Worm (Caenorhabditis elegans): Measurements from ENCODE around the gene srtx-1.
"Not testable (repeated sequence)": the region's sequence is repeated elsewhere in the genome, so short reads cannot be mapped to it uniquely, and the experiment has no call there.

The srtx-1 gene

DNA sequence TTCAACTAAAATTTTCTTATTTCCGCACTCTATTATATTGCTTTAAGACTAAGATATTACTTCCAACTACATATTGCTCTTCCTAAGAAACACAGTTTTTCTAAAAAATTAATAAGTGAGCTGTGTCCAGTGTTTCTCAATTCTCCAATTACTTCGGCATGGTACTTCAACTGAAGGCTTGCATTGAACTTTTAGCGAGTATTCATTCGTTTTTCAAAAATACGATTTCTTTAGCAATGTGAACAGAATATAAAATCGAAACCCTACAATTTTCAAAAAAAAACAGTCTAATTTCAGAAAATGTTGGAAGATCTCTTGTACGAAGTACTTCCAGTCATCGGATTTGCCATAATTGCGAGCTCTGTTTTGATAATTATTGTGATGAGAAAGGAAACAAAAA is at the start of gene srtx-1:
Gene srtx-1 (plus strand): TSS at position 301 of the 400 bp plus-strand sequence.
- no peak for TF ChIP-seq ztf-4 (tag; optimal IDR thresholded peaks at IDR 0.05)
- TF ChIP-seq elt-3 (tag; optimal IDR thresholded peaks at IDR 0.05), result no peak
- no peak for TF ChIP-seq rnt-1 (tag; optimal IDR thresholded peaks at IDR 0.05)
- TF ChIP-seq blmp-1 (tag; optimal IDR thresholded peaks at IDR 0.05), result no peak
- TF ChIP-seq mep-1 (tag; optimal IDR thresholded peaks at IDR 0.05), result no peak
- TF ChIP-seq lin-14 (GFP tag; optimal IDR thresholded peaks at IDR 0.05), result no peak
- TF ChIP-seq unc-130 (tag; optimal IDR thresholded peaks at IDR 0.05), result no peak
- no peak for TF ChIP-seq fkh-4 (tag; optimal IDR thresholded peaks at IDR 0.05; ENCODE audit: borderline replicate concordance)
- no peak for TF ChIP-seq Y116A8C.19 (tag; optimal IDR thresholded peaks at IDR 0.05; ENCODE audit: borderline replicate concordance)
- TF ChIP-seq grh-1 (GFP tag; IDR thresholded peaks at IDR 0.05), result no peak
- TF ChIP-seq nhr-47 (tag; optimal IDR thresholded peaks at IDR 0.05), result no peak
- no peak for TF ChIP-seq unc-86 (tag; optimal IDR thresholded peaks at IDR 0.05)
- TF ChIP-seq irx-1 (tag; optimal IDR thresholded peaks at IDR 0.05), result no peak
- no peak for TF ChIP-seq snpc-4 (tag; optimal IDR thresholded peaks at IDR 0.05)
- TF ChIP-seq lir-3 (tag; optimal IDR thresholded peaks at IDR 0.05; ENCODE audit: poor library complexity), result no peak
- TF ChIP-seq ceh-82 (tag; optimal IDR thresholded peaks at IDR 0.05), result no peak

- TF ChIP-seq hlh-17 (GFP tag; optimal IDR thresholded peaks at IDR 0.05; ENCODE audit: borderline replicate concordance); ceh-8 (GFP tag; optimal IDR thresholded peaks at IDR 0.05); F16B12.6 (tag; optimal IDR thresholded peaks at IDR 0.05): not testable (repeated sequence)
Measured at ce11 chrIV:7374847-7375246, 46.2 kb upstream of the srtx-1 start, which contains the start of gene T12B3.3. Gene T12B3.3, plus strand, starts transcription at chrIV:7375147.

ce11 chrIV:7376511-7376910 is 44.5 kb upstream of the srtx-1 start, which contains the start of gene T12B3.2:
Gene T12B3.2, plus strand, starts transcription at chrIV:7376811.
- TF ChIP-seq unc-62 (GFP tag; optimal IDR thresholded peaks at IDR 0.05), result no peak
- TF ChIP-seq C16A3.4 (tag; optimal IDR thresholded peaks at IDR 0.05), result no peak
- TF ChIP-seq tbx-2 (tag; optimal IDR thresholded peaks at IDR 0.05), result no peak
- no peak for TF ChIP-seq fos-1 (tag; optimal IDR thresholded peaks at IDR 0.05)
- no peak for TF ChIP-seq zip-4 (GFP tag; optimal IDR thresholded peaks at IDR 0.05)
- no peak for TF ChIP-seq nhr-237 (tag; optimal IDR thresholded peaks at IDR 0.05)
- no peak for TF ChIP-seq lsy-2 (tag; optimal IDR thresholded peaks at IDR 0.05)
- no peak for TF ChIP-seq fkh-4 (tag; optimal IDR thresholded peaks at IDR 0.05; ENCODE audit: borderline replicate concordance)
- no peak for TF ChIP-seq fkh-8 (tag; optimal IDR thresholded peaks at IDR 0.05)
- TF ChIP-seq lir-3 (tag; optimal IDR thresholded peaks at IDR 0.05; ENCODE audit: poor library complexity), result no peak
- TF ChIP-seq lin-39 (tag; optimal IDR thresholded peaks at IDR 0.05), result no peak
- no peak for TF ChIP-seq pag-3 (tag; optimal IDR thresholded peaks at IDR 0.05; ENCODE audit: borderline replicate concordance, insufficient read depth)
- TF ChIP-seq nhr-84 (tag; optimal IDR thresholded peaks at IDR 0.05), result no peak
- TF ChIP-seq lin-15B (tag; optimal IDR thresholded peaks at IDR 0.05), result no peak

ce11 chrIV:7381754-7382153 is 39.3 kb upstream of the srtx-1 start, which contains the start of gene ptp-8:
Gene ptp-8, plus strand, starts transcription at chrIV:7382054.
- TF ChIP-seq C34B4.2 (tag; optimal IDR thresholded peaks at IDR 0.05) (no peak), lsy-2 (tag; optimal IDR thresholded peaks at IDR 0.05) (no peak), nhr-237 (tag; optimal IDR thresholded peaks at IDR 0.05) (no peak), hlh-17 (GFP tag; optimal IDR thresholded peaks at IDR 0.05; ENCODE audit: borderline replicate concordance) (no peak)

DNA sequence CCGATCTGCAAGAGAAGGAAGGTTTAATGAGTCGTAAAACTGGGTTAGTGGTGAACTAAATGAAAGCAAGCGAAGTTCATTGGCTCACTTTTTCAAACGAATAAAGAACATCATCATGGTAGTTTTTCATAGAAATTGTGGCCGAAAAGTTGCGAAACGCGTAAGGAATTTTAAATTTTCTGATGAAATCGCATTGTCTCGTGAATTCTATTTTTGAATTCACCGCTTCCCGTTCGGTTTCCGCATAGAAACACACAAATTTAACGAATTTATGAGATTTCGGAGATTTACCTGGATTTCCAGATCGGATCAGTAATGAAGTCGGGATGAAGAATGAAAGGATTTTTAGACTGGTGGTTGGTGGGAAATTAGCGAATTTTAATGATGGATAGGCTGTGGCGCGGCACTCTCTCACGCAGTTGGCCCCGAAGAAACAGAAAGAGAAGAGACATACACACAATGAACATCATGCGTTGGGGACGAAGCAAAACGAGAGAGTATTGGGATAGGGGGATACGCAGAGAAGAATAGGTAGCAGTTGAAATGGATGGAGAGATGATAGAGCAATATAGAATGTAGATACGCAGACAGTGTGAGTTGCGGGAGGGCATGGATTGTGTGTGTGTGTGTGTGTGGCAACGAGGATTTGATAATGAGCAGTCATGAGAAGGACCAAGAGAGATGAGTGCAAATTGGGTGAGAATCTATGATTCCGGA is 34.0 kb upstream of the srtx-1 start:
- peak; percentile 39 for TF ChIP-seq isw-1 (GFP tag; IDR thresholded peaks at IDR 0.05)
- TF ChIP-seq dsc-1 (tag; optimal IDR thresholded peaks at IDR 0.05), result peak; percentile 76
- peak; percentile 68 for TF ChIP-seq swsn-7 (tag; optimal IDR thresholded peaks at IDR 0.05)
- peak; percentile 24 for TF ChIP-seq ztf-4 (tag; optimal IDR thresholded peaks at IDR 0.05)
- TF ChIP-seq xbp-1 (tag; optimal IDR thresholded peaks at IDR 0.05), result peak; percentile 42
- TF ChIP-seq nhr-90 (tag; optimal IDR thresholded peaks at IDR 0.05; ENCODE audit: poor library complexity), result no peak
- peak; percentile 43 for TF ChIP-seq mep-1 (tag; optimal IDR thresholded peaks at IDR 0.05)
- TF ChIP-seq nhr-237 (tag; optimal IDR thresholded peaks at IDR 0.05), result no peak
- peak in 1 of 2 experiments; percentile 17 for TF ChIP-seq mdl-1 (tag; optimal IDR thresholded peaks at IDR 0.05)
- TF ChIP-seq lin-14 (GFP tag; optimal IDR thresholded peaks at IDR 0.05), result peak; percentile 94
- TF ChIP-seq efl-1 (optimal IDR thresholded peaks at IDR 0.05), result peak; percentile 53 to 64
- no peak for TF ChIP-seq efl-1 (GFP tag; optimal IDR thresholded peaks at IDR 0.05 in 1 of 2)
- no peak for TF ChIP-seq sox-4 (tag; optimal IDR thresholded peaks at IDR 0.05)
- TF ChIP-seq irx-1 (tag; optimal IDR thresholded peaks at IDR 0.05), result peak; percentile 5
- no peak for TF ChIP-seq tlp-1 (tag; optimal IDR thresholded peaks at IDR 0.05)
- peak in 2 of 3 experiments; percentile 22 to 39 for TF ChIP-seq dpl-1 (GFP tag; optimal IDR thresholded peaks at IDR 0.05)
- TF ChIP-seq ceh-88 (GFP tag; IDR thresholded peaks at IDR 0.05), result no peak

All from whole organism, L1 larva.